Worm (Caenorhabditis elegans) whole organism, L4 larva: Measurements from ENCODE around the gene frpr-13.

ENCODE experiments used
- D1046.2 ChIP-seq: fragments of 200-800 bp; sonication (Bioruptor generic); IDR thresholded peaks from 2 replicates; pipeline ENCODE4 v1.3.6; 2022; ENCODE audit warnings: missing genetic modification characterization, missing compliant biosample characterization
- F10B5.3 ChIP-seq: sonication (generic microtip); optimal IDR thresholded peaks from 2 replicates; lab custom pipeline; 2016; ENCODE audit warnings: mild to moderate bottlenecking, missing genetic modification characterization, missing compliant biosample characterization
- F37D6.2 ChIP-seq: sonication (generic microtip); optimal IDR thresholded peaks from 2 replicates; lab custom pipeline; 2016; ENCODE audit warnings: mild to moderate bottlenecking, missing genetic modification characterization, missing compliant biosample characterization
- F49E8.2 ChIP-seq: sonication (generic microtip); optimal IDR thresholded peaks from 2 replicates; lab custom pipeline; 2016; ENCODE audit warnings: missing compliant biosample characterization, mild to moderate bottlenecking, missing genetic modification characterization, borderline replicate concordance
- R02D3.7 ChIP-seq: fragments of 150-350 bp; sonication (generic microtip); optimal IDR thresholded peaks from 3 replicates; lab custom pipeline; 2014; ENCODE audit warnings: missing biosample characterization, missing genetic modification characterization
- T20F7.1 ChIP-seq: fragments of 200-800 bp; sonication (Bioruptor generic); optimal IDR thresholded peaks from 2 replicates; lab custom pipeline; 2018; ENCODE audit warnings: mild to moderate bottlenecking, missing genetic modification characterization, missing compliant biosample characterization
- Y105C5A.15 ChIP-seq: fragments of 200-800 bp; sonication (Bioruptor generic); IDR thresholded peaks from 2 replicates; pipeline ENCODE4 v1.3.6; 2022; ENCODE audit warnings: missing genetic modification characterization, missing compliant biosample characterization
- Y48G9A.11 ChIP-seq: fragments of 200-800 bp; sonication (Bioruptor generic); IDR thresholded peaks from 2 replicates; pipeline ENCODE4 v1.3.6; 2022; ENCODE audit warnings: missing genetic modification reagents, missing genetic modification characterization, missing compliant biosample characterization
- Y75B8A.6 ChIP-seq: fragments of 200-800 bp; sonication (Bioruptor generic); IDR thresholded peaks from 2 replicates; pipeline ENCODE4 v1.3.6; 2022; ENCODE audit warnings: missing genetic modification reagents, missing genetic modification characterization, missing compliant biosample characterization
- ZK337.2 ChIP-seq: fragments of 200-800 bp; sonication (Bioruptor generic); IDR thresholded peaks from 2 replicates; pipeline ENCODE4 v1.3.6; 2022; ENCODE audit warnings: missing genetic modification reagents, missing genetic modification characterization, missing compliant biosample characterization
- aha-1 ChIP-seq: fragments of 150-350 bp; peaks from one replicate; lab custom pipeline; 2014; ENCODE audit warnings: missing biosample characterization, missing genetic modification characterization
- ama-1 ChIP-seq: fragments of 150-350 bp; optimal IDR thresholded peaks from 2 replicates; lab custom pipeline; 2014; ENCODE audit warnings: inconsistent platforms, mixed read lengths
- arid-1 ChIP-seq: fragments of 200-800 bp; sonication (Bioruptor generic); conservative IDR thresholded peaks from 2 replicates; pipeline ENCODE4 v1.3.6; 2022; ENCODE audit warnings: missing genetic modification reagents, missing genetic modification characterization, missing compliant biosample characterization
- ceh-44 ChIP-seq: fragments of 200-800 bp; sonication (Bioruptor generic); IDR thresholded peaks from 2 replicates; pipeline ENCODE4 v1.3.6; 2022; ENCODE audit warnings: missing genetic modification reagents, missing genetic modification characterization, missing compliant biosample characterization
- ces-1 ChIP-seq: fragments of 150-350 bp; sonication (generic microtip); optimal IDR thresholded peaks from 4 replicates; lab custom pipeline; 2014; ENCODE audit warnings: missing biosample characterization, missing genetic modification reagents, missing genetic modification characterization
- cey-2 ChIP-seq: sonication (generic microtip); optimal IDR thresholded peaks from 3 replicates; lab custom pipeline; 2017; ENCODE audit warnings: missing genetic modification characterization, mild to moderate bottlenecking, missing compliant biosample characterization, antibody characterized with exemption, borderline replicate concordance; ENCODE audit not compliant: insufficient read depth
- ctbp-1 ChIP-seq: fragments of 200-800 bp; sonication (Bioruptor generic); IDR thresholded peaks from 2 replicates; pipeline ENCODE4 v1.3.6; 2022; ENCODE audit warnings: missing genetic modification reagents, missing genetic modification characterization, missing compliant biosample characterization
- daf-12 ChIP-seq: fragments of 150-350 bp; optimal IDR thresholded peaks from 2 replicates; lab custom pipeline; 2014; ENCODE audit warnings: missing biosample characterization, missing genetic modification reagents, missing genetic modification characterization
- daf-19 ChIP-seq: fragments of 200-800 bp; sonication (Bioruptor generic); conservative IDR thresholded peaks from 2 replicates; pipeline ENCODE4 v1.3.6; 2022; ENCODE audit warnings: missing genetic modification characterization, missing compliant biosample characterization
- daf-8 ChIP-seq: fragments of 200-800 bp; sonication (Bioruptor generic); IDR thresholded peaks from 2 replicates; pipeline ENCODE4 v1.3.6; 2022; ENCODE audit warnings: missing genetic modification characterization, missing compliant biosample characterization
- dmd-6 ChIP-seq: fragments of 200-800 bp; sonication (Bioruptor generic); IDR thresholded peaks from 2 replicates; pipeline ENCODE4 v1.3.6; 2022; ENCODE audit warnings: missing genetic modification reagents, missing genetic modification characterization, missing compliant biosample characterization
- duxl-1 ChIP-seq: sonication (generic microtip); optimal IDR thresholded peaks from 2 replicates; lab custom pipeline; 2016; ENCODE audit warnings: mild to moderate bottlenecking, missing genetic modification characterization, moderate library complexity, missing compliant biosample characterization; ENCODE audit not compliant: poor library complexity
- egl-43 ChIP-seq: fragments of 200-800 bp; sonication (Bioruptor generic); IDR thresholded peaks from 2 replicates; pipeline ENCODE4 v1.3.6; 2022; ENCODE audit warnings: missing genetic modification reagents, missing genetic modification characterization, missing compliant biosample characterization
- fos-1 ChIP-seq: fragments of 150-350 bp; optimal IDR thresholded peaks from 2 replicates; lab custom pipeline; 2014; ENCODE audit warnings: missing biosample characterization, missing genetic modification characterization
- hif-1 ChIP-seq, 2 experiments: sonication (generic microtip); optimal IDR thresholded peaks; 2 replicates each; lab custom pipeline; 2016 to 2017; ENCODE audit warnings: missing compliant biosample characterization in 2 of 2, missing genetic modification characterization in 2 of 2, missing genetic modification reagents in 2 of 2, missing genotype in 2 of 2, mild to moderate bottlenecking in 1 of 2
- lin-13 ChIP-seq: fragments of 150-350 bp; optimal IDR thresholded peaks from 2 replicates; lab custom pipeline; 2014; ENCODE audit warnings: missing biosample characterization, missing genetic modification reagents, missing genetic modification characterization
- lin-15B ChIP-seq: fragments of 150-350 bp; sonication (generic microtip); optimal IDR thresholded peaks from 3 replicates; lab custom pipeline; 2014; ENCODE audit warnings: missing biosample characterization, missing genetic modification characterization
- lin-29 ChIP-seq: fragments of 200-800 bp; sonication (Bioruptor generic); IDR thresholded peaks from 2 replicates; pipeline ENCODE4 v1.3.6; 2022; ENCODE audit warnings: missing genetic modification reagents, missing genetic modification characterization, missing compliant biosample characterization
- lin-38 ChIP-seq: fragments of 200-800 bp; sonication (Bioruptor generic); IDR thresholded peaks from 2 replicates; pipeline ENCODE4 v1.3.6; 2022; ENCODE audit warnings: missing genetic modification reagents, missing genetic modification characterization, missing compliant biosample characterization
- lir-3 ChIP-seq: sonication (generic microtip); optimal IDR thresholded peaks from 2 replicates; lab custom pipeline; 2016; ENCODE audit warnings: mild to moderate bottlenecking, missing genetic modification characterization, missing compliant biosample characterization
- madf-5 ChIP-seq, 2 experiments: fragments of 200-800 bp; sonication (Bioruptor generic); IDR thresholded peaks; 2 replicates each; pipeline ENCODE4 v1.3.6; 2022; ENCODE audit warnings: missing compliant biosample characterization in 2 of 2, missing genetic modification characterization in 2 of 2
- mdt-29 ChIP-seq: fragments of 200-800 bp; sonication (Bioruptor generic); IDR thresholded peaks from 2 replicates; pipeline ENCODE4 v1.3.6; 2022; ENCODE audit warnings: missing genetic modification reagents, missing genetic modification characterization, missing compliant biosample characterization
- mxl-2 ChIP-seq: fragments of 200-800 bp; sonication (Bioruptor generic); conservative IDR thresholded peaks from 2 replicates; pipeline ENCODE4 v1.3.6; 2022; ENCODE audit warnings: missing genetic modification reagents, missing genetic modification characterization, missing compliant biosample characterization
- nhr-25 ChIP-seq: sonication (generic microtip); optimal IDR thresholded peaks from 2 replicates; lab custom pipeline; 2017; ENCODE audit warnings: missing genetic modification characterization, mild to moderate bottlenecking, missing compliant biosample characterization, antibody characterized with exemption, moderate library complexity, borderline replicate concordance; ENCODE audit not compliant: insufficient read depth
- nhr-28 ChIP-seq: fragments of 150-350 bp; optimal IDR thresholded peaks from 2 replicates; lab custom pipeline; 2014; ENCODE audit warnings: missing biosample characterization, missing genetic modification characterization
- nhr-41 ChIP-seq: fragments of 200-800 bp; sonication (Bioruptor generic); IDR thresholded peaks from 2 replicates; pipeline ENCODE4 v1.3.6; 2022; ENCODE audit warnings: missing genetic modification reagents, missing genetic modification characterization, missing compliant biosample characterization
- nhr-6 ChIP-seq: fragments of 150-350 bp; optimal IDR thresholded peaks from 2 replicates; lab custom pipeline; 2014; ENCODE audit warnings: missing biosample characterization, missing genetic modification characterization
- nhr-77 ChIP-seq: fragments of 150-350 bp; optimal IDR thresholded peaks from 2 replicates; lab custom pipeline; 2014; ENCODE audit warnings: missing biosample characterization, missing genetic modification characterization
- php-3 ChIP-seq: fragments of 200-800 bp; sonication (Bioruptor generic); IDR thresholded peaks from 2 replicates; pipeline ENCODE4 v1.3.6; 2022; ENCODE audit warnings: missing genetic modification reagents, missing genetic modification characterization, missing compliant biosample characterization
- rbr-2 ChIP-seq: sonication (generic microtip); optimal IDR thresholded peaks from 2 replicates; lab custom pipeline; 2016; ENCODE audit warnings: missing genotype, missing genetic modification characterization, missing compliant biosample characterization
- set-16 ChIP-seq: fragments of 200-800 bp; sonication (Bioruptor generic); IDR thresholded peaks from 2 replicates; pipeline ENCODE4 v1.3.6; 2022; ENCODE audit warnings: missing genetic modification reagents, missing genetic modification characterization, missing compliant biosample characterization
- snpc-1.2 ChIP-seq: fragments of 200-800 bp; sonication (Bioruptor generic); IDR thresholded peaks from 2 replicates; pipeline ENCODE4 v1.3.6; 2022; ENCODE audit warnings: missing genetic modification reagents, missing genetic modification characterization, missing compliant biosample characterization
- snpc-4 ChIP-seq: fragments of 150-350 bp; optimal IDR thresholded peaks from 2 replicates; lab custom pipeline; 2014; ENCODE audit warnings: missing biosample characterization, missing genetic modification characterization
- spr-3 ChIP-seq: fragments of 200-800 bp; sonication (Bioruptor generic); optimal IDR thresholded peaks from 2 replicates; lab custom pipeline; 2018; ENCODE audit warnings: mild to moderate bottlenecking, missing genetic modification characterization, missing compliant biosample characterization
- unc-130 ChIP-seq: sonication (generic microtip); optimal IDR thresholded peaks from 2 replicates; lab custom pipeline; 2016; ENCODE audit warnings: missing genetic modification reagents, missing genetic modification characterization, missing compliant biosample characterization
- vab-7 ChIP-seq: fragments of 200-800 bp; sonication (Bioruptor generic); IDR thresholded peaks from 2 replicates; pipeline ENCODE4 v1.3.6; 2022; ENCODE audit warnings: missing genetic modification reagents, missing genetic modification characterization, missing compliant biosample characterization
- zag-1 ChIP-seq: fragments of 150-350 bp; optimal IDR thresholded peaks from 2 replicates; lab custom pipeline; 2014; ENCODE audit warnings: missing biosample characterization, missing genetic modification characterization
- zfp-2 ChIP-seq: sonication (generic microtip); optimal IDR thresholded peaks from 2 replicates; lab custom pipeline; 2016; ENCODE audit warnings: mild to moderate bottlenecking, missing genetic modification characterization, missing compliant biosample characterization
- zip-2 ChIP-seq: fragments of 150-350 bp; optimal IDR thresholded peaks from 2 replicates; lab custom pipeline; 2014; ENCODE audit warnings: missing biosample characterization, missing genetic modification characterization
- ztf-11 ChIP-seq: fragments of 150-350 bp; optimal IDR thresholded peaks from 2 replicates; lab custom pipeline; 2014; ENCODE audit warnings: missing biosample characterization, missing genetic modification characterization

The frpr-13 gene

DNA sequence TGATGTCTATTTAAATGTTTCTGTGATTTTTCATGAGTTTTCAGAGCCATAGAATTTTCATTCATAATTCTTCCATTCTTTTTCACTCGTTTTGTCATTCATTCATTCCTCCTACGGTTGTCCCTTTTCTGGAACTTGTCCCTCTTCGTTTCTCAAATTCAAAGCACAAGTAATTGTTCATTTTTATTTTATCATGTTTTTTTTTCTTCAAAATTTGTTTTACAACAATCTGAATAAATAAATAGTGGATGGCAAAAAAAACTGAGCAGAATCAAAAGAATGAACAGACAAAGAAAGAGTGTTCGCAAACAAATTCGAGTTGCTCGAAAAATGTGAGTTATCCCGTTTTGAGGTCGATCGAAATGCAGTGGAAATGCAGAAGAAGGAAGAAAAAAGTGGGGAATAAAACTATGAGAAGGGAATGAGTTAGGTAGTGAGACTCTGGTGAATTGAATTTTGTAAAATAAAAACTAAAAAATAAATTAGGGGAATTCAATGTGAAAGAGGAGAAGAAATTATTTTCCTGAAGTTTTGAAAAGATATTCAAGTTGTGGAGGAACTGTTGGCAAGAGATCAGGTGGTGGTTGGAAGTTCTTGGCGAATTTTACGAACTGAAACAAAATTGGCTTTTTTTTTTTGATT is 40.7 kb downstream of the frpr-13 start (continued):
- TF ChIP-seq snpc-1.2 (no peak), F49E8.2 (tag; lab: Kevin White, UChicago) (no peak), mxl-2 (no peak), set-16 (no peak), madf-5 (GFP tag; IDR thresholded peaks at IDR 0.05; lab: Robert Waterston, UW) (no peak), zfp-2 (tag; lab: Kevin White, UChicago) (no peak), ces-1 (no peak), R02D3.7 (tag; lab: Kevin White, UChicago) (no peak), rbr-2 (tag; lab: Kevin White, UChicago) (peak; percentile 11), ama-1 (lab: Kevin White, UChicago) (peak; percentile 59), ceh-44 (no peak), vab-7 (GFP tag; lab: Robert Waterston, UW) (0 out of 2 replicates have a peak, but pooled peaks have one; percentile 13), lin-15B (tag; lab: Kevin White, UChicago) (no peak), aha-1 (peak; percentile 87), daf-12 (tag; lab: Kevin White, UChicago) (no peak), daf-8 (GFP tag; lab: Robert Waterston, UW) (no peak), lin-38 (GFP tag; lab: Robert Waterston, UW) (peak; percentile 29; the same call in 1 of the 2 replicates), lin-29 (GFP tag; lab: Robert Waterston, UW) (peak; percentile 38; the same call in 1 of the 2 replicates), ZK337.2 (GFP tag; lab: Robert Waterston, UW) (no peak), arid-1 (GFP tag; lab: Robert Waterston, UW) (peak; percentile 53; the same call in 1 of the 2 replicates), hif-1 (tag; optimal IDR thresholded peaks at IDR 0.05; lab: Kevin White, UChicago) (no peak), D1046.2 (GFP tag; lab: Robert Waterston, UW) (no peak), F10B5.3 (no peak), Y48G9A.11 (GFP tag; lab: Robert Waterston, UW) (no peak), nhr-28 (tag; lab: Kevin White, UChicago) (no peak), spr-3 (GFP tag; lab: Kevin White, UChicago) (no peak), Y75B8A.6 (GFP tag; lab: Robert Waterston, UW) (no peak), mdt-29 (GFP tag; lab: Robert Waterston, UW) (no peak), ctbp-1 (GFP tag; lab: Robert Waterston, UW) (peak; percentile 43; the same call in 1 of the 2 replicates), cey-2 (tag; lab: Kevin White, UChicago) (no peak), egl-43 (GFP tag; lab: Robert Waterston, UW) (no peak), F37D6.2 (tag; lab: Kevin White, UChicago) (no peak), nhr-41 (GFP tag; lab: Robert Waterston, UW) (no peak), unc-130 (GFP tag; lab: Kevin White, UChicago) (no peak), zag-1 (tag; lab: Kevin White, UChicago) (no peak), nhr-77 (tag; lab: Kevin White, UChicago) (no peak), zip-2 (tag; lab: Kevin White, UChicago) (peak; percentile 55), nhr-25 (peak; percentile 12), ztf-11 (tag; lab: Kevin White, UChicago) (no peak), lir-3 (tag; lab: Kevin White, UChicago) (no peak), snpc-4 (tag; lab: Kevin White, UChicago) (no peak), dmd-6 (GFP tag; lab: Robert Waterston, UW) (0 out of 2 replicates have a peak, but pooled peaks have one; percentile 14), lin-13 (GFP tag; lab: Kevin White, UChicago) (no peak), T20F7.1 (GFP tag; lab: Kevin White, UChicago) (no peak), duxl-1 (tag; lab: Kevin White, UChicago) (no peak), fos-1 (tag; lab: Kevin White, UChicago) (no peak), daf-19 (GFP tag; lab: Robert Waterston, UW) (0 out of 2 replicates have a peak, but pooled peaks have one; percentile 29), nhr-6 (no peak), Y105C5A.15 (no peak), php-3 (GFP tag; lab: Robert Waterston, UW) (0 out of 2 replicates have a peak, but pooled peaks have one; percentile 48)
